Worm (Caenorhabditis elegans) whole organism, L3 larva: Measurements from ENCODE around the gene F17H10.2.

Experiments
- R02D3.7 ChIP-seq: fragments of 150-350 bp; optimal IDR thresholded peaks from 2 replicates; lab custom pipeline; 2014; ENCODE audit warnings: missing biosample characterization, missing genetic modification characterization
- aly-2 ChIP-seq: fragments of 150-350 bp; optimal IDR thresholded peaks from 2 replicates; lab custom pipeline; 2014; ENCODE audit warnings: missing biosample characterization, missing genetic modification characterization
- ama-1 ChIP-seq: fragments of 150-350 bp; optimal IDR thresholded peaks from 2 replicates; lab custom pipeline; 2018
- ceh-28 ChIP-seq: fragments of 150-350 bp; optimal IDR thresholded peaks from 2 replicates; lab custom pipeline; 2014; ENCODE audit warnings: missing biosample characterization, missing genetic modification reagents, missing genetic modification characterization
- ceh-82 ChIP-seq: fragments of 150-350 bp; optimal IDR thresholded peaks from 2 replicates; lab custom pipeline; 2014; ENCODE audit warnings: missing biosample characterization, missing genetic modification characterization
- egl-27 ChIP-seq: sonication (generic microtip); optimal IDR thresholded peaks from 4 replicates; lab custom pipeline; 2017; ENCODE audit warnings: missing biosample characterization, missing genetic modification reagents, missing genetic modification characterization
- egl-5 ChIP-seq: fragments of 150-350 bp; optimal IDR thresholded peaks from 2 replicates; lab custom pipeline; 2017; ENCODE audit warnings: missing biosample characterization, missing genetic modification reagents, missing genetic modification characterization, inconsistent platforms
- elt-2 ChIP-seq: sonication (generic microtip); optimal IDR thresholded peaks from 2 replicates; lab custom pipeline; 2016; ENCODE audit warnings: missing genetic modification reagents, mild to moderate bottlenecking, missing genetic modification characterization, missing compliant biosample characterization
- elt-3 ChIP-seq, 3 experiments: fragments of 150-350 bp in 1 of 3; sonication (generic microtip) in 2 of 3; optimal IDR thresholded peaks; 2 replicates in 2 of 3; 4 replicates in 1 of 3; lab custom pipeline; 2014 to 2017; ENCODE audit warnings: missing biosample characterization in 3 of 3, missing genetic modification characterization in 3 of 3
- eor-1 ChIP-seq, 2 experiments: fragments of 150-350 bp; optimal IDR thresholded peaks; 2 replicates each; lab custom pipeline; 2014 to 2018; ENCODE audit warnings: missing biosample characterization in 2 of 2, missing genetic modification characterization in 2 of 2
- fkh-10 ChIP-seq: sonication (generic microtip); optimal IDR thresholded peaks from 2 replicates; lab custom pipeline; 2017; ENCODE audit warnings: missing biosample characterization, missing genetic modification reagents, missing genetic modification characterization
- fkh-2 ChIP-seq: fragments of 150-350 bp; optimal IDR thresholded peaks from 2 replicates; lab custom pipeline; 2014; ENCODE audit warnings: missing biosample characterization, missing genetic modification reagents, missing genetic modification characterization
- fos-1 ChIP-seq: fragments of 150-350 bp; optimal IDR thresholded peaks from 2 replicates; lab custom pipeline; 2014; ENCODE audit warnings: missing biosample characterization, missing genetic modification characterization
- hmg-11 ChIP-seq: sonication (generic microtip); optimal IDR thresholded peaks from 2 replicates; lab custom pipeline; 2016; ENCODE audit warnings: missing genetic modification characterization, missing compliant biosample characterization
- jun-1 ChIP-seq: fragments of 150-350 bp; optimal IDR thresholded peaks from 2 replicates; lab custom pipeline; 2014; ENCODE audit warnings: missing biosample characterization, missing genetic modification reagents, missing genetic modification characterization
- lin-15B ChIP-seq: fragments of 150-350 bp; optimal IDR thresholded peaks from 2 replicates; lab custom pipeline; 2014; ENCODE audit warnings: missing biosample characterization, missing genetic modification characterization
- lin-39 ChIP-seq: fragments of 150-350 bp; optimal IDR thresholded peaks from 2 replicates; lab custom pipeline; 2018; ENCODE audit warnings: missing biosample characterization, missing genetic modification reagents, missing genetic modification characterization
- lsy-12 ChIP-seq: sonication (generic microtip); optimal IDR thresholded peaks from 2 replicates; lab custom pipeline; 2016; ENCODE audit warnings: mild to moderate bottlenecking, missing genetic modification characterization, missing compliant biosample characterization
- mdl-1 ChIP-seq: fragments of 150-350 bp; optimal IDR thresholded peaks from 2 replicates; lab custom pipeline; 2014; ENCODE audit warnings: missing biosample characterization, missing genetic modification characterization
- nfya-1 ChIP-seq: sonication (generic microtip); optimal IDR thresholded peaks from 2 replicates; lab custom pipeline; 2017; ENCODE audit warnings: missing genetic modification characterization, mild to moderate bottlenecking, missing compliant biosample characterization, antibody characterized with exemption, moderate library complexity; ENCODE audit not compliant: insufficient read depth
- nhr-11 ChIP-seq: fragments of 150-350 bp; optimal IDR thresholded peaks from 2 replicates; lab custom pipeline; 2014; ENCODE audit warnings: missing biosample characterization, missing genetic modification characterization
- nhr-12 ChIP-seq: fragments of 150-350 bp; optimal IDR thresholded peaks from 2 replicates; lab custom pipeline; 2014; ENCODE audit warnings: missing biosample characterization, missing genetic modification characterization
- nhr-23 ChIP-seq: fragments of 150-350 bp; optimal IDR thresholded peaks from 2 replicates; lab custom pipeline; 2014; ENCODE audit warnings: missing biosample characterization, missing genetic modification reagents, missing genetic modification characterization
- nhr-237 ChIP-seq: fragments of 150-350 bp; optimal IDR thresholded peaks from 2 replicates; lab custom pipeline; 2014; ENCODE audit warnings: missing biosample characterization, missing genetic modification characterization
- nhr-25 ChIP-seq: sonication (generic microtip); optimal IDR thresholded peaks from 2 replicates; lab custom pipeline; 2017; ENCODE audit warnings: missing biosample characterization, missing genetic modification characterization
- nhr-28 ChIP-seq: fragments of 150-350 bp; optimal IDR thresholded peaks from 2 replicates; lab custom pipeline; 2014; ENCODE audit warnings: missing biosample characterization, missing genetic modification characterization
- nhr-43 ChIP-seq: sonication (generic microtip); optimal IDR thresholded peaks from 2 replicates; lab custom pipeline; 2016; ENCODE audit warnings: mild to moderate bottlenecking, missing genetic modification characterization, missing compliant biosample characterization; ENCODE audit not compliant: poor library complexity, severe bottlenecking
- nhr-76 ChIP-seq: fragments of 150-350 bp; sonication (generic microtip); optimal IDR thresholded peaks from 5 replicates; lab custom pipeline; 2014; ENCODE audit warnings: missing biosample characterization, missing genetic modification characterization
- pha-4 ChIP-seq: fragments of 150-350 bp; optimal IDR thresholded peaks from 2 replicates; lab custom pipeline; 2014; ENCODE audit warnings: missing biosample characterization, missing genetic modification reagents, missing genetic modification characterization
- pqm-1 ChIP-seq: fragments of 150-350 bp; optimal IDR thresholded peaks from 2 replicates; lab custom pipeline; 2017; ENCODE audit warnings: missing biosample characterization, missing genetic modification characterization, inconsistent platforms
- sea-2 ChIP-seq: fragments of 150-350 bp; sonication (generic microtip); optimal IDR thresholded peaks from 4 replicates; lab custom pipeline; 2014; ENCODE audit warnings: missing biosample characterization, missing genetic modification reagents, missing genetic modification characterization
- skn-1 ChIP-seq: fragments of 150-350 bp; optimal IDR thresholded peaks from 2 replicates; lab custom pipeline; 2014; ENCODE audit warnings: missing biosample characterization, missing genetic modification characterization
- snpc-4 ChIP-seq: fragments of 150-350 bp; optimal IDR thresholded peaks from 2 replicates; lab custom pipeline; 2014; ENCODE audit warnings: missing biosample characterization, missing genetic modification characterization
- tbx-2 ChIP-seq: sonication (generic microtip); optimal IDR thresholded peaks from 2 replicates; lab custom pipeline; 2016; ENCODE audit warnings: mild to moderate bottlenecking, missing genetic modification characterization, missing compliant biosample characterization
- unc-39 ChIP-seq: sonication (generic microtip); optimal IDR thresholded peaks from 4 replicates; lab custom pipeline; 2017; ENCODE audit warnings: missing biosample characterization, missing genetic modification characterization
- zag-1 ChIP-seq: fragments of 150-350 bp; optimal IDR thresholded peaks from 2 replicates; lab custom pipeline; 2014; ENCODE audit warnings: missing biosample characterization, missing genetic modification characterization
- ztf-11 ChIP-seq: fragments of 150-350 bp; optimal IDR thresholded peaks from 2 replicates; lab custom pipeline; 2014; ENCODE audit warnings: missing biosample characterization, missing genetic modification characterization
- ztf-4 ChIP-seq: fragments of 150-350 bp; optimal IDR thresholded peaks from 2 replicates; lab custom pipeline; 2014; ENCODE audit warnings: missing biosample characterization, missing genetic modification characterization

The F17H10.2 gene

ce11 chrX:13100410-13100809 lies 13.2 kb upstream of the F17H10.2 start, which contains the start of gene R03G8.6:
Gene R03G8.6 (minus strand): TSS chrX:13100510.
- TF ChIP-seq R02D3.7 (tag; lab: Kevin White, UChicago) (no peak), nhr-28 (no peak), snpc-4 (no peak), nhr-76 (tag; lab: Kevin White, UChicago) (no peak), eor-1 (tag; optimal IDR thresholded peaks at IDR 0.05; lab: Kevin White, UChicago) (no peak), fkh-10 (GFP tag; lab: Kevin White, UChicago) (no peak), aly-2 (tag; lab: Kevin White, UChicago) (no peak), nhr-43 (tag; lab: Kevin White, UChicago) (no peak), fos-1 (no peak), nhr-25 (no peak), egl-5 (tag; lab: Kevin White, UChicago) (no peak), ama-1 (lab: Kevin White, UChicago) (no peak), jun-1 (tag; lab: Kevin White, UChicago) (no peak), skn-1 (tag; lab: Kevin White, UChicago) (no peak)
- TF ChIP-seq, all 47 proteins: peak for 0

- TF ChIP-seq elt-2 (no peak), fos-1 (no peak), lin-39 (tag; lab: Kevin White, UChicago) (no peak)
Observed at ce11 chrX:13102838-13103237, 10.7 kb upstream of the F17H10.2 start.

- TF ChIP-seq jun-1 (tag; lab: Kevin White, UChicago), result peak; percentile 79
- no peak for TF ChIP-seq nhr-237 (tag; lab: Kevin White, UChicago)
- TF ChIP-seq mdl-1, result peak; percentile 92
- peak; percentile 87 for TF ChIP-seq nhr-43 (tag; lab: Kevin White, UChicago)
- TF ChIP-seq lin-15B (tag; lab: Kevin White, UChicago), result peak; percentile 50
- peak in 1 of 3 experiments; percentile 80 for TF ChIP-seq elt-3 (tag; optimal IDR thresholded peaks at IDR 0.05; lab: Kevin White, UChicago)
- peak; percentile 85 for TF ChIP-seq pqm-1 (tag; lab: Kevin White, UChicago)
- TF ChIP-seq elt-2, result peak; percentile 95
- TF ChIP-seq nhr-11, result no peak
- peak; percentile 79 for TF ChIP-seq nhr-23 (tag; lab: Kevin White, UChicago)
- TF ChIP-seq nhr-25, result peak; percentile 65
- no peak for TF ChIP-seq ceh-28 (tag; lab: Kevin White, UChicago)
- TF ChIP-seq lin-39 (tag; lab: Kevin White, UChicago), result peak; percentile 69
- TF ChIP-seq pha-4, result peak; percentile 80
- no peak for TF ChIP-seq hmg-11
- no peak for TF ChIP-seq skn-1 (tag; lab: Kevin White, UChicago)
- TF ChIP-seq ceh-82 (tag; lab: Kevin White, UChicago), result no peak
- no peak for TF ChIP-seq fkh-10 (GFP tag; lab: Kevin White, UChicago)
- TF ChIP-seq fkh-2 (tag; lab: Kevin White, UChicago), result no peak
- TF ChIP-seq tbx-2 (tag; lab: Kevin White, UChicago), result no peak
- TF ChIP-seq zag-1, result no peak
- peak; percentile 40 for TF ChIP-seq fos-1
- peak; percentile 70 for TF ChIP-seq ama-1 (lab: Kevin White, UChicago)
- TF ChIP-seq R02D3.7 (tag; lab: Kevin White, UChicago), result no peak
- peak; percentile 53 for TF ChIP-seq snpc-4
- TF ChIP-seq egl-27 (tag; lab: Kevin White, UChicago), result peak; percentile 48
- TF ChIP-seq lsy-12 (tag; lab: Kevin White, UChicago), result peak; percentile 62
Observed at ce11 chrX:13104966-13105365, 8.6 kb upstream of the F17H10.2 start, which contains the start of gene F17H10.1. Gene F17H10.1 (plus strand): TSS chrX:13105241.

ce11 chrX:13106177-13106761 lies 7.3 kb upstream of the F17H10.2 start:
- TF ChIP-seq zag-1, result no peak
- no peak for TF ChIP-seq nhr-28
- no peak for TF ChIP-seq nhr-12 (tag; lab: Kevin White, UChicago)
- peak; percentile 80 for TF ChIP-seq elt-2
- TF ChIP-seq ztf-4 (tag; lab: Kevin White, UChicago), result no peak
- TF ChIP-seq unc-39 (tag; lab: Kevin White, UChicago), result no peak
- TF ChIP-seq lin-15B (tag; lab: Kevin White, UChicago), result no peak
- TF ChIP-seq sea-2, result no peak
- peak; percentile 7 for TF ChIP-seq jun-1 (tag; lab: Kevin White, UChicago)
- no peak for TF ChIP-seq egl-27 (tag; lab: Kevin White, UChicago)
- no peak for TF ChIP-seq nhr-237 (tag; lab: Kevin White, UChicago)
- peak; percentile 22 for TF ChIP-seq nfya-1 (tag; lab: Kevin White, UChicago)
- TF ChIP-seq nhr-23 (tag; lab: Kevin White, UChicago), result no peak
- TF ChIP-seq lin-39 (tag; lab: Kevin White, UChicago), result no peak
- TF ChIP-seq ztf-11, result no peak
